Fruit fly (Drosophila melanogaster) whole organism, prepupa: ENCODE data around the gene stai.
A peak's percentile ranks its signal among the peaks of the same experiment; 100 is the strongest.

Source experiments
- CG6163 ChIP-seq: fragments of 200-800 bp; sonication (Bioruptor generic); IDR thresholded peaks from 3 replicates; pipeline ENCODE4 v1.3.6; 2022; ENCODE audit warnings: missing biosample characterization, missing genetic modification characterization
- CG8319 ChIP-seq: fragments of 200-800 bp; sonication (Bioruptor generic); optimal IDR thresholded peaks from 3 replicates; lab custom pipeline; 2016; ENCODE audit warnings: missing biosample characterization, missing genetic modification characterization
- dac ChIP-seq: fragments of 200-800 bp; sonication (Bioruptor generic); optimal IDR thresholded peaks from 2 replicates; lab custom pipeline; 2017; ENCODE audit warnings: missing biosample characterization, mild to moderate bottlenecking, missing genetic modification characterization
- salr ChIP-seq, 2 experiments: fragments of 200-800 bp; sonication (Bioruptor generic); optimal IDR thresholded peaks; 3 replicates each; lab custom pipeline; 2016 to 2018; ENCODE audit warnings: missing biosample characterization in 2 of 2, missing genetic modification characterization in 2 of 2, mild to moderate bottlenecking in 1 of 2

dm6 chr2L:6088371-6089365 lies 11.5 kb upstream of the stai start:
- TF ChIP-seq dac (GFP tag; lab: Kevin White, UChicago) (no peak), salr (GFP tag; optimal IDR thresholded peaks at IDR 0.05; lab: Kevin White, UChicago) (peak in 1 of 2 experiments; percentile 35), CG6163 (GFP tag; lab: Robert Waterston, UW) (peak; percentile 70), CG8319 (GFP tag; lab: Kevin White, UChicago) (no peak)
